Worm (Caenorhabditis elegans) whole organism, L1 larva: ENCODE measurements around the gene gmap-2.
A peak's percentile ranks its signal among the peaks of the same experiment; 100 is the strongest.

Source experiments
- C04F5.9 ChIP-seq: sonication (generic microtip); optimal IDR thresholded peaks from 2 replicates; lab custom pipeline; 2016; ENCODE audit warnings: missing genetic modification characterization, missing compliant biosample characterization
- C34B4.2 ChIP-seq: sonication (generic microtip); optimal IDR thresholded peaks from 2 replicates; lab custom pipeline; 2017; ENCODE audit warnings: mild to moderate bottlenecking, missing genetic modification characterization, missing compliant biosample characterization
- F16B12.6 ChIP-seq: fragments of 150-350 bp; optimal IDR thresholded peaks from 2 replicates; lab custom pipeline; 2014; ENCODE audit warnings: missing biosample characterization, missing genetic modification characterization
- aly-2 ChIP-seq: fragments of 150-350 bp; optimal IDR thresholded peaks from 2 replicates; lab custom pipeline; 2014; ENCODE audit warnings: missing biosample characterization, missing genetic modification characterization
- blmp-1 ChIP-seq: fragments of 150-350 bp; optimal IDR thresholded peaks from 2 replicates; lab custom pipeline; 2014; ENCODE audit warnings: missing biosample characterization, missing genetic modification characterization
- ceh-82 ChIP-seq, 3 experiments: fragments of 150-350 bp in 1 of 3; sonication (generic microtip) in 2 of 3; optimal IDR thresholded peaks; 2 replicates each; lab custom pipeline; 2014 to 2017; ENCODE audit warnings: missing biosample characterization in 3 of 3, missing genetic modification characterization in 3 of 3
- ceh-88 ChIP-seq: fragments of 200-800 bp; sonication (Bioruptor generic); IDR thresholded peaks from 2 replicates; pipeline ENCODE4 v1.3.6; 2022; ENCODE audit warnings: missing genetic modification characterization, missing compliant biosample characterization
- ceh-90 ChIP-seq: sonication (generic microtip); optimal IDR thresholded peaks from 2 replicates; lab custom pipeline; 2016; ENCODE audit warnings: missing genetic modification characterization, missing compliant biosample characterization
- ces-1 ChIP-seq: fragments of 150-350 bp; optimal IDR thresholded peaks from 2 replicates; lab custom pipeline; 2014; ENCODE audit warnings: missing biosample characterization, missing genetic modification reagents, missing genetic modification characterization
- dpl-1 ChIP-seq, 3 experiments: fragments of 150-350 bp in 2 of 3; sonication (generic microtip) in 1 of 3; optimal IDR thresholded peaks; 2 replicates each; lab custom pipeline; 2014 to 2017; ENCODE audit warnings: missing biosample characterization in 3 of 3, missing genetic modification characterization in 3 of 3, missing genetic modification reagents in 3 of 3
- efl-1 ChIP-seq, 4 experiments: fragments of 150-350 bp; optimal IDR thresholded peaks in 3 of 4; peaks in 1 of 4; 1 replicate in 1 of 4; 2 replicates in 3 of 4; lab custom pipeline; 2014; ENCODE audit warnings: missing biosample characterization in 2 of 4, missing genetic modification characterization in 2 of 4, missing genetic modification reagents in 2 of 4
- efl-3 ChIP-seq: fragments of 200-800 bp; sonication (Bioruptor generic); optimal IDR thresholded peaks from 2 replicates; lab custom pipeline; 2018; ENCODE audit warnings: mild to moderate bottlenecking, missing genetic modification characterization, missing compliant biosample characterization
- elt-3 ChIP-seq, 6 experiments: fragments of 150-350 bp in 1 of 6; sonication (generic microtip); optimal IDR thresholded peaks; 2 replicates each; lab custom pipeline; 2017 to 2018; ENCODE audit warnings: missing biosample characterization in 6 of 6, missing genetic modification characterization in 6 of 6, inconsistent platforms in 1 of 6
- ets-5 ChIP-seq: fragments of 200-800 bp; sonication (Bioruptor generic); IDR thresholded peaks from 2 replicates; pipeline ENCODE4 v1.3.6; 2022; ENCODE audit warnings: missing genetic modification characterization, missing compliant biosample characterization
- fkh-10 ChIP-seq: sonication (generic microtip); optimal IDR thresholded peaks from 2 replicates; lab custom pipeline; 2017; ENCODE audit warnings: missing biosample characterization, missing genetic modification reagents, missing genetic modification characterization
- fkh-4 ChIP-seq: sonication (generic microtip); optimal IDR thresholded peaks from 2 replicates; lab custom pipeline; 2016; ENCODE audit warnings: missing compliant biosample characterization, missing genetic modification characterization, borderline replicate concordance
- fkh-8 ChIP-seq: sonication (generic microtip); optimal IDR thresholded peaks from 2 replicates; lab custom pipeline; 2016; ENCODE audit warnings: mild to moderate bottlenecking, missing genetic modification characterization, missing compliant biosample characterization
- fos-1 ChIP-seq: fragments of 150-350 bp; optimal IDR thresholded peaks from 2 replicates; lab custom pipeline; 2014; ENCODE audit warnings: missing biosample characterization, missing genetic modification characterization
- grh-1 ChIP-seq: fragments of 200-800 bp; sonication (Bioruptor generic); IDR thresholded peaks from 2 replicates; pipeline ENCODE4 v1.3.6; 2022; ENCODE audit warnings: missing genetic modification reagents, missing genetic modification characterization, missing compliant biosample characterization
- isw-1 ChIP-seq: fragments of 200-800 bp; sonication (Bioruptor generic); IDR thresholded peaks from 2 replicates; pipeline ENCODE4 v1.3.6; 2022; ENCODE audit warnings: missing genetic modification characterization, missing compliant biosample characterization
- jun-1 ChIP-seq: fragments of 150-350 bp; optimal IDR thresholded peaks from 2 replicates; lab custom pipeline; 2014; ENCODE audit warnings: missing biosample characterization, missing genetic modification reagents, missing genetic modification characterization
- lin-13 ChIP-seq: fragments of 150-350 bp; optimal IDR thresholded peaks from 2 replicates; lab custom pipeline; 2014; ENCODE audit warnings: missing biosample characterization, missing genetic modification reagents, missing genetic modification characterization
- lin-14 ChIP-seq: fragments of 200-800 bp; sonication (Bioruptor generic); optimal IDR thresholded peaks from 2 replicates; lab custom pipeline; 2018; ENCODE audit warnings: mild to moderate bottlenecking, missing genetic modification characterization, moderate library complexity, missing compliant biosample characterization
- lin-15B ChIP-seq: fragments of 150-350 bp; sonication (generic microtip); optimal IDR thresholded peaks from 3 replicates; lab custom pipeline; 2014; ENCODE audit warnings: missing biosample characterization, missing genetic modification characterization
- lin-35 ChIP-seq, 2 experiments: fragments of 150-350 bp; optimal IDR thresholded peaks; 2 replicates each; lab custom pipeline; 2014; ENCODE audit warnings: missing biosample characterization in 2 of 2, missing genetic modification characterization in 2 of 2, missing genetic modification reagents in 2 of 2
- lin-39 ChIP-seq: fragments of 150-350 bp; optimal IDR thresholded peaks from 2 replicates; lab custom pipeline; 2014; ENCODE audit warnings: missing biosample characterization, missing genetic modification reagents, missing genetic modification characterization
- mdl-1 ChIP-seq, 2 experiments: fragments of 150-350 bp; optimal IDR thresholded peaks; 2 replicates each; lab custom pipeline; 2014 to 2017; ENCODE audit warnings: missing biosample characterization in 2 of 2, missing genetic modification characterization in 2 of 2, inconsistent platforms in 1 of 2
- mep-1 ChIP-seq: fragments of 150-350 bp; optimal IDR thresholded peaks from 2 replicates; lab custom pipeline; 2014; ENCODE audit warnings: missing biosample characterization, missing genetic modification characterization
- nhr-11 ChIP-seq: fragments of 150-350 bp; optimal IDR thresholded peaks from 2 replicates; lab custom pipeline; 2014; ENCODE audit warnings: missing biosample characterization, missing genetic modification characterization
- nhr-12 ChIP-seq: sonication (generic microtip); optimal IDR thresholded peaks from 2 replicates; lab custom pipeline; 2017; ENCODE audit warnings: missing biosample characterization, missing genetic modification characterization
- nhr-19 ChIP-seq: fragments of 200-800 bp; sonication (Bioruptor generic); conservative IDR thresholded peaks from 2 replicates; pipeline ENCODE4 v1.3.6; 2022; ENCODE audit warnings: missing genetic modification characterization, missing compliant biosample characterization
- nhr-20 ChIP-seq: sonication (generic microtip); optimal IDR thresholded peaks from 2 replicates; lab custom pipeline; 2016; ENCODE audit warnings: mild to moderate bottlenecking, missing genetic modification characterization, missing compliant biosample characterization
- nhr-237 ChIP-seq: fragments of 150-350 bp; optimal IDR thresholded peaks from 2 replicates; lab custom pipeline; 2014; ENCODE audit warnings: missing biosample characterization, missing genetic modification characterization
- nhr-77 ChIP-seq: fragments of 150-350 bp; optimal IDR thresholded peaks from 2 replicates; lab custom pipeline; 2014; ENCODE audit warnings: missing biosample characterization, missing genetic modification characterization
- nhr-85 ChIP-seq: sonication (generic microtip); peaks from one replicate; lab custom pipeline; 2016; ENCODE audit warnings: missing genetic modification characterization, inconsistent platforms, missing compliant biosample characterization
- nhr-90 ChIP-seq: sonication (generic microtip); optimal IDR thresholded peaks from 2 replicates; lab custom pipeline; 2016; ENCODE audit warnings: mild to moderate bottlenecking, missing genetic modification characterization, missing compliant biosample characterization; ENCODE audit not compliant: poor library complexity
- rnt-1 ChIP-seq: sonication (generic microtip); optimal IDR thresholded peaks from 2 replicates; lab custom pipeline; 2016; ENCODE audit warnings: mild to moderate bottlenecking, missing genetic modification characterization, moderate library complexity, missing compliant biosample characterization
- skn-1 ChIP-seq: fragments of 150-350 bp; optimal IDR thresholded peaks from 2 replicates; lab custom pipeline; 2014; ENCODE audit warnings: missing biosample characterization, missing genetic modification characterization
- snu-23 ChIP-seq: sonication (generic microtip); optimal IDR thresholded peaks from 2 replicates; lab custom pipeline; 2016; ENCODE audit warnings: missing genetic modification characterization, missing compliant biosample characterization
- sox-4 ChIP-seq: sonication (generic microtip); optimal IDR thresholded peaks from 2 replicates; lab custom pipeline; 2016; ENCODE audit warnings: missing genetic modification characterization, missing compliant biosample characterization
- tlp-1 ChIP-seq: fragments of 150-350 bp; optimal IDR thresholded peaks from 2 replicates; lab custom pipeline; 2014; ENCODE audit warnings: missing biosample characterization, missing genetic modification characterization
- unc-130 ChIP-seq: fragments of 150-350 bp; optimal IDR thresholded peaks from 2 replicates; lab custom pipeline; 2017; ENCODE audit warnings: missing biosample characterization, missing genetic modification characterization, inconsistent platforms
- xbp-1 ChIP-seq: sonication (generic microtip); optimal IDR thresholded peaks from 2 replicates; lab custom pipeline; 2016; ENCODE audit warnings: missing genetic modification characterization, missing compliant biosample characterization
- zag-1 ChIP-seq: fragments of 150-350 bp; optimal IDR thresholded peaks from 2 replicates; lab custom pipeline; 2014; ENCODE audit warnings: missing biosample characterization, missing genetic modification characterization
- ztf-11 ChIP-seq, 2 experiments: sonication (generic microtip); optimal IDR thresholded peaks; 2 replicates each; lab custom pipeline; 2016 to 2017; ENCODE audit warnings: missing genetic modification characterization in 2 of 2, missing biosample characterization in 1 of 2, missing compliant biosample characterization in 1 of 2
- ztf-4 ChIP-seq: fragments of 150-350 bp; optimal IDR thresholded peaks from 2 replicates; lab custom pipeline; 2014; ENCODE audit warnings: missing biosample characterization, missing genetic modification characterization

gmap-2 gene

DNA sequence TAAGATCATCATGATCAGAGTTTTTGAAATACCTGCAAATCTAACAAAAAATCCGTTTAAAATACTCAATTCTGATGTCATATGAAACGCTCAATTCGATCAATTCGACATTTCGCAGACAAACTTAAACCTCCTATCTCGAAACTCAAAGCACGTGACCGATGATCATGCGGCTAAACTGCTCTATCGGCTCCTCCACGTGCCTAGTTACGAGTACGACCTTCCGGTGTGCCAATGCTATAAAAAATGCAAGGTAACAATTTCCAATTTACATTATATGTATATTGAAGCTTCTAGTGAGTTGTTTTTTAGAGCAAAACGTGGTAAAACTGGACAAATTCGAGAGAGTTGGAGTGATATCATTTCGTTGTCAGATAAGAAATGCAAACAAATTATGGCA lies 31.8 kb downstream of the gmap-2 start (continued):
- TF ChIP-seq aly-2 (tag; lab: Kevin White, UChicago), result no peak
- TF ChIP-seq nhr-12 (tag; lab: Kevin White, UChicago), result no peak
- TF ChIP-seq mep-1 (tag; lab: Kevin White, UChicago), result no peak
- no peak for TF ChIP-seq skn-1 (tag; lab: Kevin White, UChicago)
- no peak for TF ChIP-seq ztf-4
- no peak for TF ChIP-seq fkh-4
- no peak for TF ChIP-seq lin-15B
- no peak for TF ChIP-seq lin-39 (tag; lab: Kevin White, UChicago)
- peak; percentile 17 for TF ChIP-seq nhr-90 (tag; lab: Kevin White, UChicago)
- TF ChIP-seq ces-1, result no peak
- TF ChIP-seq zag-1 (tag; lab: Kevin White, UChicago), result no peak

- TF ChIP-seq nhr-85 (tag; lab: Kevin White, UChicago) (peak; percentile 37), nhr-12 (tag; lab: Kevin White, UChicago) (no peak), lin-14 (GFP tag; lab: Kevin White, UChicago) (peak; percentile 35), blmp-1 (tag; lab: Kevin White, UChicago) (peak; percentile 57), tlp-1 (tag; lab: Kevin White, UChicago) (no peak), nhr-19 (GFP tag; lab: Robert Waterston, UW) (0 out of 2 replicates have a peak, but pooled peaks have one; percentile 12), mep-1 (tag; lab: Kevin White, UChicago) (peak; percentile 31)
These were observed 33.2 kb downstream of the gmap-2 start for ce11 chrX:12909910-12910309.

DNA sequence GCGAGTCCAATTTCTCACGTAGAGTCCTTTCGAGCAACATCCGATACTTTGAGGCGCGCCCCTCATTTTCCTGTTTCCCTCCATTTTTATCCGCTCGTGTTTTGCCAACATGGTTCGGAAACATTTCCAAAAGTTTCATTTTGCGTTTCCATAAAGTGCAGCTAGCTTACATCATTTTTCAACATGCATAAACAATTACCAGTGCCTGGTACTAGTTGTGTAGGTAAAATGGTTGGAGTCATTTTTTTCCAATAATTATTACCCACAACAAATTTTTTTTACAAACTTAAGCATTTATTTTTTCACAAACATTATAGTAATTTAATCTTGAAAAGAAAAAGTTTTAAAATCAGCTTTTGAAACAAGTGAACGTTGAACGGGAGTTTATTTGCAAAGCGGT lies 34.4 kb downstream of the gmap-2 start:
- TF ChIP-seq C34B4.2 (tag; lab: Kevin White, UChicago), result no peak
- TF ChIP-seq snu-23 (GFP tag; lab: Kevin White, UChicago), result no peak
- no peak for TF ChIP-seq dpl-1 (GFP tag; optimal IDR thresholded peaks at IDR 0.05; lab: Kevin White, UChicago)
- TF ChIP-seq efl-1 (optimal IDR thresholded peaks at IDR 0.05; lab: Kevin White, UChicago), result no peak
- TF ChIP-seq efl-1 (GFP tag; optimal IDR thresholded peaks at IDR 0.05 in 1 of 2; lab: Kevin White, UChicago), result peak in 1 of 2 experiments; percentile 63
- no peak for TF ChIP-seq mdl-1 (tag; optimal IDR thresholded peaks at IDR 0.05; lab: Kevin White, UChicago)

DNA sequence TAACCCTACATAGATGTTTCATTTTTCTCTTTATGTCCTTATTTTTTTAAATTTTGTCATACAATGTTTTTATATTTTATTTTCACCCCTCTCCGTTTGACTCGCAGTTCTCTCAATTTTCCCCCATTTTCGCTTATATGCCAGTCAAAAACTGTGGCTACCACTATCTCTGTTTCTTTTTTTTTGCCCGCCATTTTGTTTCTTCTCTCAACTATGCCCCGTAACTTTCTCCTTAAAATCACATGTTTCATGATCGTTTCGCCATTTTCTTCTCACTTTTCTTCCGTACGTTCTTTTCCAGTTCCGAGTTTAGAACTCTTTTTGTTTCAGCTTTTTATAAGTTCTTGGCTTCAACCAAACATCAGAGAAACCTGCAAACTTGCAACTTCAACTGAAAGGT lies 35.6 kb downstream of the gmap-2 start, which contains the start of gene pqn-18:
Gene pqn-18, plus strand, starts transcription at position 331 of the 400 bp plus-strand sequence.
- TF ChIP-seq snu-23 (GFP tag; lab: Kevin White, UChicago) (peak; percentile 24), lin-13 (GFP tag; lab: Kevin White, UChicago) (no peak), nhr-20 (tag; lab: Kevin White, UChicago) (peak; percentile 18), blmp-1 (tag; lab: Kevin White, UChicago) (peak; percentile 96), grh-1 (no peak), ceh-90 (tag; lab: Kevin White, UChicago) (no peak), C04F5.9 (no peak), mep-1 (tag; lab: Kevin White, UChicago) (no peak), nhr-237 (tag; lab: Kevin White, UChicago) (no peak), F16B12.6 (tag; lab: Kevin White, UChicago) (no peak), nhr-90 (tag; lab: Kevin White, UChicago) (no peak), sox-4 (tag; lab: Kevin White, UChicago) (no peak), dpl-1 (GFP tag; optimal IDR thresholded peaks at IDR 0.05; lab: Kevin White, UChicago) (no peak), ceh-88 (GFP tag; lab: Robert Waterston, UW) (no peak), jun-1 (tag; lab: Kevin White, UChicago) (no peak), fkh-8 (tag; lab: Kevin White, UChicago) (no peak), unc-130 (tag; lab: Kevin White, UChicago) (no peak), fkh-10 (no peak), ceh-82 (tag; optimal IDR thresholded peaks at IDR 0.05; lab: Kevin White, UChicago) (no peak), tlp-1 (tag; lab: Kevin White, UChicago) (no peak), rnt-1 (tag; lab: Kevin White, UChicago) (no peak), fos-1 (no peak), nhr-19 (GFP tag; lab: Robert Waterston, UW) (no peak), nhr-11 (no peak), elt-3 (tag; optimal IDR thresholded peaks at IDR 0.05; lab: Kevin White, UChicago) (peak in 1 of 6 experiments; percentile 45), nhr-77 (tag; lab: Kevin White, UChicago) (no peak), ztf-11 (tag; optimal IDR thresholded peaks at IDR 0.05; lab: Kevin White, UChicago) (no peak), efl-3 (GFP tag; lab: Kevin White, UChicago) (no peak), lin-35 (GFP tag; optimal IDR thresholded peaks at IDR 0.05; lab: Kevin White, UChicago) (peak in 1 of 2 experiments; percentile 15), xbp-1 (tag; lab: Kevin White, UChicago) (no peak), ets-5 (no peak), efl-1 (optimal IDR thresholded peaks at IDR 0.05; lab: Kevin White, UChicago) (no peak), efl-1 (GFP tag; optimal IDR thresholded peaks at IDR 0.05 in 1 of 2; lab: Kevin White, UChicago) (no peak), isw-1 (GFP tag; lab: Robert Waterston, UW) (no peak), aly-2 (tag; lab: Kevin White, UChicago) (no peak), lin-14 (GFP tag; lab: Kevin White, UChicago) (peak; percentile 35)
